Worm (Caenorhabditis elegans) whole organism, L4 larva: Measurements from ENCODE around the gene F53H2.3.
A peak's percentile ranks its signal among the peaks of the same experiment; 100 is the strongest.

Source experiments
- F10B5.3 ChIP-seq: sonication (generic microtip); optimal IDR thresholded peaks from 2 replicates; lab custom pipeline; 2016; ENCODE audit warnings: mild to moderate bottlenecking, missing genetic modification characterization, missing compliant biosample characterization
- F37D6.2 ChIP-seq: sonication (generic microtip); optimal IDR thresholded peaks from 2 replicates; lab custom pipeline; 2016; ENCODE audit warnings: mild to moderate bottlenecking, missing genetic modification characterization, missing compliant biosample characterization
- Y48G9A.11 ChIP-seq: fragments of 200-800 bp; sonication (Bioruptor generic); IDR thresholded peaks from 2 replicates; pipeline ENCODE4 v1.3.6; 2022; ENCODE audit warnings: missing genetic modification reagents, missing genetic modification characterization, missing compliant biosample characterization
- Y75B8A.6 ChIP-seq: fragments of 200-800 bp; sonication (Bioruptor generic); IDR thresholded peaks from 2 replicates; pipeline ENCODE4 v1.3.6; 2022; ENCODE audit warnings: missing genetic modification reagents, missing genetic modification characterization, missing compliant biosample characterization
- arid-1 ChIP-seq: fragments of 200-800 bp; sonication (Bioruptor generic); conservative IDR thresholded peaks from 2 replicates; pipeline ENCODE4 v1.3.6; 2022; ENCODE audit warnings: missing genetic modification reagents, missing genetic modification characterization, missing compliant biosample characterization
- attf-4 ChIP-seq: sonication (generic microtip); optimal IDR thresholded peaks from 3 replicates; lab custom pipeline; 2017; ENCODE audit warnings: missing biosample characterization, missing genetic modification characterization
- ceh-20 ChIP-seq: fragments of 200-800 bp; sonication (Bioruptor generic); IDR thresholded peaks from 2 replicates; pipeline ENCODE4 v1.3.6; 2022; ENCODE audit warnings: missing genetic modification reagents, missing genetic modification characterization, missing compliant biosample characterization
- daf-16 ChIP-seq, 3 experiments: sonication (generic microtip); optimal IDR thresholded peaks; 2 replicates each; lab custom pipeline; 2016 to 2017; ENCODE audit warnings: missing genetic modification characterization in 3 of 3, missing genetic modification reagents in 3 of 3, mild to moderate bottlenecking in 2 of 3, missing compliant biosample characterization in 2 of 3, missing biosample characterization in 1 of 3, moderate library complexity in 1 of 3
- dmd-6 ChIP-seq: fragments of 200-800 bp; sonication (Bioruptor generic); IDR thresholded peaks from 2 replicates; pipeline ENCODE4 v1.3.6; 2022; ENCODE audit warnings: missing genetic modification reagents, missing genetic modification characterization, missing compliant biosample characterization
- dmd-9 ChIP-seq: fragments of 200-800 bp; sonication (Bioruptor generic); IDR thresholded peaks from 2 replicates; pipeline ENCODE4 v1.3.6; 2022; ENCODE audit warnings: missing genetic modification reagents, missing genetic modification characterization, missing compliant biosample characterization
- dpl-1 ChIP-seq: fragments of 150-350 bp; optimal IDR thresholded peaks from 2 replicates; lab custom pipeline; 2014; ENCODE audit warnings: missing biosample characterization, missing genetic modification reagents, missing genetic modification characterization
- duxl-1 ChIP-seq: sonication (generic microtip); optimal IDR thresholded peaks from 2 replicates; lab custom pipeline; 2016; ENCODE audit warnings: mild to moderate bottlenecking, missing genetic modification characterization, moderate library complexity, missing compliant biosample characterization; ENCODE audit not compliant: poor library complexity
- dve-1 ChIP-seq: sonication (generic microtip); optimal IDR thresholded peaks from 2 replicates; lab custom pipeline; 2017; ENCODE audit warnings: antibody characterized with exemption, mild to moderate bottlenecking, missing genetic modification characterization, missing compliant biosample characterization; ENCODE audit not compliant: insufficient read depth
- egl-43 ChIP-seq: fragments of 200-800 bp; sonication (Bioruptor generic); IDR thresholded peaks from 2 replicates; pipeline ENCODE4 v1.3.6; 2022; ENCODE audit warnings: missing genetic modification reagents, missing genetic modification characterization, missing compliant biosample characterization
- fos-1 ChIP-seq: fragments of 150-350 bp; optimal IDR thresholded peaks from 2 replicates; lab custom pipeline; 2014; ENCODE audit warnings: missing biosample characterization, missing genetic modification characterization
- hif-1 ChIP-seq, 2 experiments: sonication (generic microtip); optimal IDR thresholded peaks; 2 replicates each; lab custom pipeline; 2016 to 2017; ENCODE audit warnings: missing compliant biosample characterization in 2 of 2, missing genetic modification characterization in 2 of 2, missing genetic modification reagents in 2 of 2, missing genotype in 2 of 2, mild to moderate bottlenecking in 1 of 2
- hlh-11 ChIP-seq: fragments of 200-800 bp; sonication (Bioruptor generic); optimal IDR thresholded peaks from 2 replicates; lab custom pipeline; 2018; ENCODE audit warnings: mild to moderate bottlenecking, missing genetic modification characterization, missing compliant biosample characterization
- hlh-30 ChIP-seq: sonication (generic microtip); optimal IDR thresholded peaks from 2 replicates; lab custom pipeline; 2017; ENCODE audit warnings: antibody characterized with exemption, mild to moderate bottlenecking, missing genetic modification characterization, missing compliant biosample characterization; ENCODE audit not compliant: insufficient read depth
- lir-3 ChIP-seq: sonication (generic microtip); optimal IDR thresholded peaks from 2 replicates; lab custom pipeline; 2016; ENCODE audit warnings: mild to moderate bottlenecking, missing genetic modification characterization, missing compliant biosample characterization
- madf-9 ChIP-seq: fragments of 200-800 bp; sonication (Bioruptor generic); conservative IDR thresholded peaks from 2 replicates; pipeline ENCODE4 v1.3.6; 2022; ENCODE audit warnings: missing genetic modification reagents, missing genetic modification characterization, missing compliant biosample characterization
- mep-1 ChIP-seq: fragments of 150-350 bp; sonication (generic microtip); optimal IDR thresholded peaks from 3 replicates; lab custom pipeline; 2014; ENCODE audit warnings: missing biosample characterization, missing genetic modification characterization
- nhr-102 ChIP-seq: sonication (generic microtip); optimal IDR thresholded peaks from 2 replicates; lab custom pipeline; 2016; ENCODE audit warnings: mild to moderate bottlenecking, missing genetic modification characterization, moderate library complexity, missing compliant biosample characterization
- nhr-111 ChIP-seq: fragments of 200-800 bp; sonication (Bioruptor generic); optimal IDR thresholded peaks from 2 replicates; lab custom pipeline; 2018; ENCODE audit warnings: mild to moderate bottlenecking, missing genetic modification characterization, missing compliant biosample characterization
- nhr-237 ChIP-seq: sonication (generic microtip); optimal IDR thresholded peaks from 2 replicates; lab custom pipeline; 2017; ENCODE audit warnings: missing biosample characterization, missing genetic modification characterization
- nhr-28 ChIP-seq: fragments of 150-350 bp; optimal IDR thresholded peaks from 2 replicates; lab custom pipeline; 2014; ENCODE audit warnings: missing biosample characterization, missing genetic modification characterization
- nhr-6 ChIP-seq: fragments of 150-350 bp; optimal IDR thresholded peaks from 2 replicates; lab custom pipeline; 2014; ENCODE audit warnings: missing biosample characterization, missing genetic modification characterization
- nhr-77 ChIP-seq: fragments of 150-350 bp; optimal IDR thresholded peaks from 2 replicates; lab custom pipeline; 2014; ENCODE audit warnings: missing biosample characterization, missing genetic modification characterization
- rbr-2 ChIP-seq: sonication (generic microtip); optimal IDR thresholded peaks from 2 replicates; lab custom pipeline; 2016; ENCODE audit warnings: missing genotype, missing genetic modification characterization, missing compliant biosample characterization
- set-16 ChIP-seq: fragments of 200-800 bp; sonication (Bioruptor generic); IDR thresholded peaks from 2 replicates; pipeline ENCODE4 v1.3.6; 2022; ENCODE audit warnings: missing genetic modification reagents, missing genetic modification characterization, missing compliant biosample characterization
- snpc-1.2 ChIP-seq: fragments of 200-800 bp; sonication (Bioruptor generic); IDR thresholded peaks from 2 replicates; pipeline ENCODE4 v1.3.6; 2022; ENCODE audit warnings: missing genetic modification reagents, missing genetic modification characterization, missing compliant biosample characterization
- snpc-4 ChIP-seq: fragments of 150-350 bp; optimal IDR thresholded peaks from 2 replicates; lab custom pipeline; 2014; ENCODE audit warnings: missing biosample characterization, missing genetic modification characterization
- unc-62 ChIP-seq, 3 experiments: fragments of 150-350 bp in 1 of 3; sonication (generic microtip); optimal IDR thresholded peaks in 2 of 3; peaks in 1 of 3; 1 replicate in 1 of 3; 2 replicates in 2 of 3; lab custom pipeline; 2014 to 2017; ENCODE audit warnings: missing biosample characterization in 3 of 3, missing genetic modification characterization in 3 of 3, missing genetic modification reagents in 3 of 3, missing genotype in 1 of 3
- zfp-2 ChIP-seq: sonication (generic microtip); optimal IDR thresholded peaks from 2 replicates; lab custom pipeline; 2016; ENCODE audit warnings: mild to moderate bottlenecking, missing genetic modification characterization, missing compliant biosample characterization

F53H2.3 gene

DNA sequence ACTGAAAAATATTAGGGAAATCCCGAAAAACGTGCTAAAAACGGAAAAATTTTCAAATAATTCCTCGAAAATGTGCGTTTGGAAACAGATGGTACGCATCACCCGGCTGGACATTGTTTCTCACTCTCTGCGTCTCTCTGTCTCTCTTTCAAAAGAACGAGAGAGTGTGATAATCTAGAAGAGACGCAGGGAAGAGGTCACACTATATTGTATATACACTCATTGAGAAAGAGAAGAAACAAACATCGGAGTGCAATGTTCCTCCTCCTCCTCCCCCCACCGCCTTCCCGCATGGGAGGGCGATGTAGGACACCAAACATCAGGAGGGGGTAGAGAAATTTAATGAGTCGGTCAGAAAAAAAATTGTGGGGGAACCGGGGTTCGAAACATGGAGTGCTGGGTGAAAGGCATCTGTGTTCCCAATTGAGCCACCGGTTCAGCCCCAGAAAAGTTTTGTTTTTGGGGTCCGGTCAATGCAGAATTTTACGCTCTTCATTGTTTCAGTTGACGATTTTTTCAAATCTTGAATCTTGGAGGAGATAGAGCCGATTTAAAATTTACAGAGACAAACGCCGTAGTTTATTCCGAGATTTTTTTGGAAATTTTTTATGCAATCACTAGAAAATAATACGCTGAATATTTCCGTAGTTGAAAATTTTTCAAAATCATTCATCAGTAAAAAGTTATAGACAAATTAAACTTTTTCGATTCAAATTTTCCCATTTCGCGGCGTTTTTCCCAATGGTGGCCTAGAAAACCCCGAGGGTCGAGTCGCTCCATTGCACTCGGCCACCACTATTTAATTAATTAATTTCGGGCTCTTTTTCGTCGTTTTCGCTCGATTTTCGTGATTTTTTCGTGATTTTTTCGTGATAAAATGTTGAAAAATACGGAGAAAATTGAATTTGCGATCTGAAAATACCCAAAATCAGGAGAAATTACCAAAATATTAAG, 12.9 kb upstream of the F53H2.3 start (continued):
- no peak for TF ChIP-seq dmd-9 (GFP tag; lab: Robert Waterston, UW)
- TF ChIP-seq dpl-1 (GFP tag; lab: Kevin White, UChicago): peak; percentile 90
- TF ChIP-seq mep-1 (tag; lab: Kevin White, UChicago): peak; percentile 55
- TF ChIP-seq rbr-2 (tag; lab: Kevin White, UChicago): peak; percentile 0
- TF ChIP-seq dve-1 (tag; lab: Kevin White, UChicago): peak; percentile 77
- TF ChIP-seq dmd-6: peak; percentile 67
- TF ChIP-seq duxl-1 (tag; lab: Kevin White, UChicago): peak; percentile 70
- 0 out of 2 replicates have a peak, but pooled peaks have one; percentile 18 for TF ChIP-seq set-16 (GFP tag; lab: Robert Waterston, UW)
- TF ChIP-seq Y75B8A.6: no peak
- no peak for TF ChIP-seq nhr-77 (tag; lab: Kevin White, UChicago)
- TF ChIP-seq nhr-6 (tag; lab: Kevin White, UChicago): peak; percentile 49
- TF ChIP-seq lir-3 (tag; lab: Kevin White, UChicago): no peak
- 0 out of 2 replicates have a peak, but pooled peaks have one; percentile 25 for TF ChIP-seq egl-43
- no peak for TF ChIP-seq snpc-1.2 (GFP tag; lab: Robert Waterston, UW)
- TF ChIP-seq madf-9 (GFP tag; lab: Robert Waterston, UW): no peak
- TF ChIP-seq hlh-30 (tag; lab: Kevin White, UChicago): peak; percentile 71
- TF ChIP-seq nhr-102 (tag; lab: Kevin White, UChicago): peak; percentile 16
- no peak for TF ChIP-seq F37D6.2 (tag; lab: Kevin White, UChicago)
- no peak for TF ChIP-seq arid-1 (GFP tag; lab: Robert Waterston, UW)
- TF ChIP-seq ceh-20 (GFP tag; lab: Robert Waterston, UW): 0 out of 2 replicates have a peak, but pooled peaks have one; percentile 10
- TF ChIP-seq fos-1 (tag; lab: Kevin White, UChicago): no peak
- TF ChIP-seq, all 104 proteins: peak for 31

DNA sequence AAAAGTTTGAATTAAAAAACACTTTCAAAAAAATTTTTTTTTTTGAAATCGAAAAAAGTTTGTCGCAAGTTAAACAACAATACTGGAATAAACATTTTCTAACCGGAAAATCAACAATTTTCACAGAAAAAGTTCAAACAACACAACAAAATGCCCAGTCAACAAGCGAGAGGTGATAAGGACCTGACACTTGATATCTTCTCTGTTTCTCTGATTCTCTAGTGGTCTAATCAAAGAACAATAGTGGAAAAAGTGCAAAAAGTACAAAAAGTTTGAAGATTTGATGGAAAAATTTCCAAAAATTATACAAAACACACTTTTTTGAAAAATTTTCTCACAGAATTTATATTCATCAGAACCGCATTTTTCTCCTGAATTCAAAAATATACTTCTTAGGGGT, 11.9 kb upstream of the F53H2.3 start:
- no peak for TF ChIP-seq set-16 (GFP tag; lab: Robert Waterston, UW)
- TF ChIP-seq snpc-4 (tag; lab: Kevin White, UChicago): no peak
- TF ChIP-seq Y48G9A.11 (GFP tag; lab: Robert Waterston, UW): no peak
- TF ChIP-seq hif-1 (tag; optimal IDR thresholded peaks at IDR 0.05; lab: Kevin White, UChicago): no peak
- peak; percentile 30 for TF ChIP-seq hlh-30 (tag; lab: Kevin White, UChicago)
- TF ChIP-seq F10B5.3 (tag; lab: Kevin White, UChicago): no peak
- peak in 1 of 2 experiments; percentile 57 for TF ChIP-seq unc-62 (GFP tag; optimal IDR thresholded peaks at IDR 0.05 in 1 of 2; lab: Kevin White, UChicago)
- TF ChIP-seq unc-62 (tag; optimal IDR thresholded peaks at IDR 0.05; lab: Kevin White, UChicago): no peak
- TF ChIP-seq hlh-11 (tag; lab: Kevin White, UChicago): peak; percentile 52
- TF ChIP-seq nhr-28 (tag; lab: Kevin White, UChicago): peak; percentile 53
- no peak for TF ChIP-seq nhr-237
- TF ChIP-seq nhr-111 (GFP tag; lab: Kevin White, UChicago): no peak
- no peak for TF ChIP-seq mep-1 (tag; lab: Kevin White, UChicago)
- no peak for TF ChIP-seq zfp-2 (tag; lab: Kevin White, UChicago)
- TF ChIP-seq dve-1 (tag; lab: Kevin White, UChicago): peak; percentile 36
- TF ChIP-seq daf-16 (GFP tag; optimal IDR thresholded peaks at IDR 0.05; lab: Kevin White, UChicago): peak in 1 of 2 experiments; percentile 74
- TF ChIP-seq daf-16 (tag; optimal IDR thresholded peaks at IDR 0.05; lab: Kevin White, UChicago): peak; percentile 99
- peak; percentile 53; the same call in 1 of the 2 replicates for TF ChIP-seq dmd-6
- no peak for TF ChIP-seq attf-4
